Worm (Caenorhabditis elegans) whole organism, mixed stage, embryonic: ENCODE results near the gene Y38F1A.8.
A peak's percentile ranks its signal among the peaks of the same experiment; 100 is the strongest.

Source experiments
- M03D4.4 ChIP-seq: sonication (generic microtip); optimal IDR thresholded peaks from 2 replicates; lab custom pipeline; 2017; ENCODE audit warnings: mild to moderate bottlenecking, missing genetic modification characterization, missing compliant biosample characterization
- bed-3 ChIP-seq: fragments of 200-800 bp; sonication (Bioruptor generic); optimal IDR thresholded peaks from 3 replicates; lab custom pipeline; 2018; ENCODE audit warnings: mild to moderate bottlenecking, missing genetic modification characterization, moderate library complexity, missing compliant biosample characterization
- blmp-1 ChIP-seq: fragments of 150-350 bp; optimal IDR thresholded peaks from 2 replicates; lab custom pipeline; 2014; ENCODE audit warnings: missing biosample characterization, missing genetic modification characterization
- ceh-39 ChIP-seq: fragments of 150-350 bp; optimal IDR thresholded peaks from 2 replicates; lab custom pipeline; 2014; ENCODE audit warnings: missing biosample characterization, missing genetic modification characterization
- ceh-43 ChIP-seq: fragments of 200-800 bp; sonication (Bioruptor generic); optimal IDR thresholded peaks from 2 replicates; lab custom pipeline; 2018; ENCODE audit warnings: mild to moderate bottlenecking, missing genetic modification characterization, moderate library complexity, missing compliant biosample characterization
- ceh-83 ChIP-seq: fragments of 200-800 bp; sonication (Bioruptor generic); optimal IDR thresholded peaks from 2 replicates; lab custom pipeline; 2018; ENCODE audit warnings: mild to moderate bottlenecking, missing genetic modification characterization, missing compliant biosample characterization
- ces-1 ChIP-seq: fragments of 150-350 bp; optimal IDR thresholded peaks from 2 replicates; lab custom pipeline; 2014; ENCODE audit warnings: missing biosample characterization, missing genetic modification reagents, missing genetic modification characterization
- cnd-1 ChIP-seq: fragments of 200-800 bp; sonication (Bioruptor generic); optimal IDR thresholded peaks from 2 replicates; lab custom pipeline; 2018; ENCODE audit warnings: mild to moderate bottlenecking, missing genetic modification characterization, missing compliant biosample characterization
- drap-1 ChIP-seq: fragments of 200-800 bp; sonication (Bioruptor generic); optimal IDR thresholded peaks from 3 replicates; lab custom pipeline; 2018; ENCODE audit warnings: mild to moderate bottlenecking, missing genetic modification characterization, missing compliant biosample characterization
- elt-1 ChIP-seq: sonication (generic microtip); optimal IDR thresholded peaks from 2 replicates; lab custom pipeline; 2017; ENCODE audit warnings: missing genetic modification characterization, mild to moderate bottlenecking, missing compliant biosample characterization, antibody characterized with exemption, moderate library complexity, borderline replicate concordance; ENCODE audit not compliant: insufficient read depth
- elt-3 ChIP-seq: fragments of 150-350 bp; optimal IDR thresholded peaks from 2 replicates; lab custom pipeline; 2014; ENCODE audit warnings: missing biosample characterization, missing genetic modification characterization
- flh-1 ChIP-seq: fragments of 200-800 bp; sonication (Bioruptor generic); optimal IDR thresholded peaks from 2 replicates; lab custom pipeline; 2018; ENCODE audit warnings: mild to moderate bottlenecking, missing genetic modification characterization, moderate library complexity, missing compliant biosample characterization
- ham-2 ChIP-seq: fragments of 200-800 bp; sonication (Bioruptor generic); optimal IDR thresholded peaks from 2 replicates; lab custom pipeline; 2018; ENCODE audit warnings: mild to moderate bottlenecking, missing genetic modification characterization, missing compliant biosample characterization
- hlh-1 ChIP-seq: fragments of 150-350 bp; optimal IDR thresholded peaks from 2 replicates; lab custom pipeline; 2014; ENCODE audit warnings: missing biosample characterization, missing genetic modification reagents, missing genetic modification characterization
- lin-13 ChIP-seq: fragments of 150-350 bp; optimal IDR thresholded peaks from 2 replicates; lab custom pipeline; 2014; ENCODE audit warnings: missing biosample characterization, missing genetic modification characterization
- lin-32 ChIP-seq: fragments of 200-800 bp; sonication (Bioruptor generic); optimal IDR thresholded peaks from 2 replicates; lab custom pipeline; 2018; ENCODE audit warnings: mild to moderate bottlenecking, missing genetic modification characterization, missing compliant biosample characterization
- lsy-2 ChIP-seq: fragments of 150-350 bp; optimal IDR thresholded peaks from 2 replicates; lab custom pipeline; 2014; ENCODE audit warnings: missing biosample characterization, missing genetic modification characterization
- mab-5 ChIP-seq: fragments of 150-350 bp; optimal IDR thresholded peaks from 2 replicates; lab custom pipeline; 2014; ENCODE audit warnings: missing biosample characterization, missing genetic modification characterization
- mep-1 ChIP-seq: fragments of 150-350 bp; optimal IDR thresholded peaks from 2 replicates; lab custom pipeline; 2017; ENCODE audit warnings: missing biosample characterization, missing genetic modification reagents, missing genetic modification characterization, inconsistent platforms
- mls-2 ChIP-seq: sonication (generic microtip); optimal IDR thresholded peaks from 2 replicates; lab custom pipeline; 2016; ENCODE audit warnings: mild to moderate bottlenecking, missing genetic modification characterization, moderate library complexity, missing compliant biosample characterization
- nhr-12 ChIP-seq: fragments of 150-350 bp; optimal IDR thresholded peaks from 2 replicates; lab custom pipeline; 2014; ENCODE audit warnings: missing biosample characterization, missing genetic modification characterization
- nhr-2 ChIP-seq: fragments of 150-350 bp; optimal IDR thresholded peaks from 2 replicates; lab custom pipeline; 2014; ENCODE audit warnings: missing biosample characterization, missing genetic modification characterization
- nhr-237 ChIP-seq: fragments of 150-350 bp; optimal IDR thresholded peaks from 2 replicates; lab custom pipeline; 2014; ENCODE audit warnings: missing biosample characterization, missing genetic modification characterization
- nhr-28 ChIP-seq: fragments of 150-350 bp; optimal IDR thresholded peaks from 2 replicates; lab custom pipeline; 2014; ENCODE audit warnings: missing biosample characterization, missing genetic modification characterization
- nhr-76 ChIP-seq: sonication (generic microtip); optimal IDR thresholded peaks from 2 replicates; lab custom pipeline; 2017; ENCODE audit warnings: missing biosample characterization, missing genetic modification characterization
- pha-4 ChIP-seq: fragments of 150-350 bp; optimal IDR thresholded peaks from 2 replicates; lab custom pipeline; 2018; ENCODE audit warnings: missing biosample characterization, missing genetic modification reagents, missing genetic modification characterization
- sem-2 ChIP-seq: fragments of 200-800 bp; sonication (Bioruptor generic); optimal IDR thresholded peaks from 2 replicates; lab custom pipeline; 2018; ENCODE audit warnings: mild to moderate bottlenecking, missing genetic modification characterization, missing compliant biosample characterization
- snpc-4 ChIP-seq: fragments of 150-350 bp; optimal IDR thresholded peaks from 2 replicates; lab custom pipeline; 2014; ENCODE audit warnings: missing biosample characterization, missing genetic modification characterization
- sptf-1 ChIP-seq: sonication (generic microtip); optimal IDR thresholded peaks from 2 replicates; lab custom pipeline; 2017; ENCODE audit warnings: mild to moderate bottlenecking, missing genetic modification characterization, moderate library complexity, missing compliant biosample characterization
- tbx-8 ChIP-seq: fragments of 200-800 bp; sonication (Bioruptor generic); optimal IDR thresholded peaks from 2 replicates; lab custom pipeline; 2018; ENCODE audit warnings: mild to moderate bottlenecking, missing genetic modification characterization, moderate library complexity, missing compliant biosample characterization
- unc-120 ChIP-seq: sonication (generic microtip); optimal IDR thresholded peaks from 2 replicates; lab custom pipeline; 2017; ENCODE audit warnings: missing genetic modification characterization, missing compliant biosample characterization; ENCODE audit not compliant: poor library complexity, severe bottlenecking
- unc-39 ChIP-seq: fragments of 150-350 bp; optimal IDR thresholded peaks from 2 replicates; lab custom pipeline; 2014; ENCODE audit warnings: missing biosample characterization, missing genetic modification characterization
- unc-62 ChIP-seq: fragments of 150-350 bp; optimal IDR thresholded peaks from 2 replicates; lab custom pipeline; 2014; ENCODE audit warnings: missing biosample characterization, missing genetic modification reagents, missing genetic modification characterization
- zip-8 ChIP-seq: fragments of 150-350 bp; optimal IDR thresholded peaks from 2 replicates; lab custom pipeline; 2014; ENCODE audit warnings: missing biosample characterization, missing genetic modification characterization
- ztf-11 ChIP-seq: fragments of 150-350 bp; optimal IDR thresholded peaks from 2 replicates; lab custom pipeline; 2014; ENCODE audit warnings: missing biosample characterization, missing genetic modification characterization

The Y38F1A.8 gene

ce11 chrII:13025794-13026412 lies 25.2 kb upstream of the Y38F1A.8 start, which contains the start of gene max-2:
TSS of gene max-2 (minus strand) at chrII:13025844.
- TF ChIP-seq sem-2 (GFP tag; lab: Kevin White, UChicago): no peak
- no peak for TF ChIP-seq sptf-1 (tag; lab: Kevin White, UChicago)
- TF ChIP-seq lin-32 (GFP tag; lab: Kevin White, UChicago): no peak
- no peak for TF ChIP-seq snpc-4 (tag; lab: Kevin White, UChicago)
- TF ChIP-seq blmp-1 (tag; lab: Kevin White, UChicago): no peak
- TF ChIP-seq mls-2 (tag; lab: Kevin White, UChicago): no peak
- no peak for TF ChIP-seq nhr-237 (tag; lab: Kevin White, UChicago)
- no peak for TF ChIP-seq nhr-28
- no peak for TF ChIP-seq hlh-1 (tag; lab: Kevin White, UChicago)
- TF ChIP-seq pha-4: no peak
- TF ChIP-seq ceh-39 (tag; lab: Kevin White, UChicago): no peak
- TF ChIP-seq tbx-8 (GFP tag; lab: Kevin White, UChicago): no peak
- no peak for TF ChIP-seq nhr-76
- no peak for TF ChIP-seq unc-62 (GFP tag; lab: Kevin White, UChicago)
- no peak for TF ChIP-seq elt-1 (tag; lab: Kevin White, UChicago)
- TF ChIP-seq flh-1: no peak
- no peak for TF ChIP-seq ham-2
- no peak for TF ChIP-seq bed-3 (GFP tag; lab: Kevin White, UChicago)
- TF ChIP-seq ces-1 (GFP tag; lab: Kevin White, UChicago): no peak

DNA sequence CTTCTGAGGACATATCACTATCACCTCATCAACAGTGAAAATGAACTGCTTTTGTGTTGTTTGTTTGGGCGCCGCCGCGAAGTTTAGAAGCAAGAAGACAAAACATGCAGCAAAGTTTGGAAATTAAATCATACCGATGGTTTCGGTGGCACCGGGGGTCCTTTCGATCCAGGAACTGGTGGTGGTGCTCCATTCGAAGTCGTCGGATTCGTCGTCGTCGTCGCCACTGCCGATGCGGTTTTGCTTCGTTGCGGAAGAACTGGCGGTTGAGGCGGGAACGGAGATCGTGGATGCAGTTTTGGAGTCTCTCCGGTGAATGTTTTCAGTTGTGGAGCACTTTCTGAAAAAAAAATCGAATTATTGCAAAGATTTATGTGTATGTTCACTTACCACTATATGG lies 22.9 kb upstream of the Y38F1A.8 start:
- no peak for TF ChIP-seq sem-2 (GFP tag; lab: Kevin White, UChicago)
- TF ChIP-seq mls-2 (tag; lab: Kevin White, UChicago): no peak
- TF ChIP-seq zip-8 (tag; lab: Kevin White, UChicago): no peak
- TF ChIP-seq lin-32 (GFP tag; lab: Kevin White, UChicago): no peak
- TF ChIP-seq elt-1 (tag; lab: Kevin White, UChicago): no peak
- TF ChIP-seq ceh-39 (tag; lab: Kevin White, UChicago): no peak
- no peak for TF ChIP-seq drap-1
- no peak for TF ChIP-seq nhr-28
- TF ChIP-seq, all 35 proteins: peak for 0

DNA sequence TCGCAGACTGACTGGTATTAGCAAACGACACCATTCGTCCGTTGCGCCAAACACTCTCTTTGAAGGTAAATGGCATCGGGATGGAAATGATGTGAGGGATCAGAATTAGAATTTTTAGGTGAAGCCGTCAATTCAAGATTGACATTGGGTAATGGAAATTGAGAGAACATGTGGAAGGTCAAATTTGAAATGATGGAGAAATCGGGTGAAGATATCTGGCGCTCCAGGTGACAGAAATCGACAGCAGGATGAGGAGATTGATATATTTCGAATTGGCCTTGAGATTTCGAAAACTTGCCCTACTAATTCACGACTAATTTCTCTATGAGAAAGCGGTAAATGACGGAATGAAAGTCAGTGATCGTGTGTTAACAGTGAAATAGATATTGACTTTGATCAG lies 21.9 kb upstream of the Y38F1A.8 start:
- TF ChIP-seq nhr-2 (tag; lab: Kevin White, UChicago) (no peak), cnd-1 (tag; lab: Kevin White, UChicago) (no peak), hlh-1 (tag; lab: Kevin White, UChicago) (no peak), unc-120 (no peak), ceh-83 (GFP tag; lab: Kevin White, UChicago) (no peak), ham-2 (no peak), lin-13 (tag; lab: Kevin White, UChicago) (no peak), sptf-1 (tag; lab: Kevin White, UChicago) (no peak), mep-1 (tag; lab: Kevin White, UChicago) (no peak), M03D4.4 (tag; lab: Kevin White, UChicago) (no peak), unc-39 (tag; lab: Kevin White, UChicago) (no peak), mls-2 (tag; lab: Kevin White, UChicago) (no peak)

DNA sequence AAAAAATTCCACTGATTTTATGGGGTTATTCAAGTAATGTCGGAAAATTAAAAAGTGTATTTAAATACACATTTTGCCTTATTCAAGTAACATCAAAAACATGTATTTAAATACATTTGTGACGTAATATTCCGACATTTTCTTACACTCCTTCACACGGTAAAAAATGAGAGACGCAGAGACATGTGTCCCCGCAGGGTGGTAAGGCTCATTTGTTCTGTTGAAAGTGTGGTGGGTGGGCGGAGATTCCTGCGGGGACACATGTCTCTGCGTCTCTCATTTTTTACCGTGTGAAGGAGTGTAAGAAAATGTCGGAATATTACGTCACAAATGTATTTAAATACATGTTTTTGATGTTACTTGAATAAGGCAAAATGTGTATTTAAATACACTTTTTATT lies 15.7 kb upstream of the Y38F1A.8 start:
- TF ChIP-seq ces-1 (GFP tag; lab: Kevin White, UChicago): peak; percentile 5
- TF ChIP-seq lsy-2 (tag; lab: Kevin White, UChicago): peak; percentile 2

- no peak for TF ChIP-seq mep-1 (tag; lab: Kevin White, UChicago)
- TF ChIP-seq snpc-4 (tag; lab: Kevin White, UChicago): no peak
- TF ChIP-seq flh-1: no peak
- no peak for TF ChIP-seq elt-3
- TF ChIP-seq ceh-83 (GFP tag; lab: Kevin White, UChicago): no peak
- no peak for TF ChIP-seq nhr-12 (tag; lab: Kevin White, UChicago)
- TF ChIP-seq ztf-11 (tag; lab: Kevin White, UChicago): no peak
- TF ChIP-seq tbx-8 (GFP tag; lab: Kevin White, UChicago): no peak
- no peak for TF ChIP-seq mab-5 (tag; lab: Kevin White, UChicago)
- no peak for TF ChIP-seq sem-2 (GFP tag; lab: Kevin White, UChicago)
- no peak for TF ChIP-seq ham-2
- TF ChIP-seq blmp-1 (tag; lab: Kevin White, UChicago): no peak
- no peak for TF ChIP-seq nhr-28
- no peak for TF ChIP-seq ceh-43 (GFP tag; lab: Kevin White, UChicago)
- TF ChIP-seq drap-1: no peak
- TF ChIP-seq nhr-76: no peak
- TF ChIP-seq hlh-1 (tag; lab: Kevin White, UChicago): no peak
- no peak for TF ChIP-seq lsy-2 (tag; lab: Kevin White, UChicago)
- no peak for TF ChIP-seq ceh-39 (tag; lab: Kevin White, UChicago)
- TF ChIP-seq, all 35 proteins: peak for 0
Observed at ce11 chrII:13013966-13014365, 13.3 kb upstream of the Y38F1A.8 start, which contains the start of gene F18A11.5. TSS of gene F18A11.5 (minus strand) at chrII:13014286.
